Worm (Caenorhabditis elegans) whole organism, L2 larva: ENCODE results near the gene F23D12.2.

Experiments
- C34F6.9 ChIP-seq: fragments of 150-350 bp; optimal IDR thresholded peaks from 2 replicates; lab custom pipeline; 2014; ENCODE audit warnings: missing biosample characterization, missing genetic modification characterization
- F13H6.1 ChIP-seq: sonication (generic microtip); optimal IDR thresholded peaks from 2 replicates; lab custom pipeline; 2016; ENCODE audit warnings: missing genetic modification characterization, missing compliant biosample characterization
- Y55F3AM.14 ChIP-seq: fragments of 200-800 bp; sonication (Bioruptor generic); optimal IDR thresholded peaks from 2 replicates; lab custom pipeline; 2018; ENCODE audit warnings: mild to moderate bottlenecking, missing genetic modification characterization, missing compliant biosample characterization
- ZK546.5 ChIP-seq: sonication (generic microtip); optimal IDR thresholded peaks from 2 replicates; lab custom pipeline; 2017; ENCODE audit warnings: missing biosample characterization, missing genetic modification characterization
- alr-1 ChIP-seq: fragments of 150-350 bp; optimal IDR thresholded peaks from 2 replicates; lab custom pipeline; 2014; ENCODE audit warnings: missing biosample characterization, missing genetic modification characterization
- ama-1 ChIP-seq: fragments of 150-350 bp; optimal IDR thresholded peaks from 2 replicates; lab custom pipeline; 2018; ENCODE audit warnings: inconsistent platforms
- blmp-1 ChIP-seq: sonication (generic microtip); optimal IDR thresholded peaks from 2 replicates; lab custom pipeline; 2017; ENCODE audit warnings: missing genetic modification characterization, mild to moderate bottlenecking, missing compliant biosample characterization, antibody characterized with exemption, moderate library complexity; ENCODE audit not compliant: insufficient read depth
- ceh-16 ChIP-seq: fragments of 150-350 bp; optimal IDR thresholded peaks from 2 replicates; lab custom pipeline; 2014; ENCODE audit warnings: missing biosample characterization, missing genetic modification characterization
- crh-2 ChIP-seq: sonication (generic microtip); optimal IDR thresholded peaks from 2 replicates; lab custom pipeline; 2017; ENCODE audit warnings: missing biosample characterization, missing genetic modification characterization
- dmd-4 ChIP-seq: sonication (generic microtip); optimal IDR thresholded peaks from 2 replicates; lab custom pipeline; 2017; ENCODE audit warnings: missing biosample characterization, missing genetic modification characterization
- egl-27 ChIP-seq: sonication (generic microtip); optimal IDR thresholded peaks from 3 replicates; lab custom pipeline; 2017; ENCODE audit warnings: missing biosample characterization, missing genetic modification reagents, missing genetic modification characterization
- elt-3 ChIP-seq: sonication (generic microtip); optimal IDR thresholded peaks from 2 replicates; lab custom pipeline; 2017; ENCODE audit warnings: missing biosample characterization, missing genetic modification characterization
- lin-11 ChIP-seq: fragments of 150-350 bp; sonication (generic microtip); optimal IDR thresholded peaks from 2 replicates; lab custom pipeline; 2014; ENCODE audit warnings: missing biosample characterization, missing genetic modification characterization, inconsistent platforms, mixed read lengths
- lin-13 ChIP-seq: fragments of 150-350 bp; optimal IDR thresholded peaks from 2 replicates; lab custom pipeline; 2014; ENCODE audit warnings: missing biosample characterization, missing genetic modification reagents, missing genetic modification characterization
- lin-39 ChIP-seq: fragments of 150-350 bp; optimal IDR thresholded peaks from 2 replicates; lab custom pipeline; 2014; ENCODE audit warnings: missing biosample characterization, missing genetic modification reagents, missing genetic modification characterization
- mab-5 ChIP-seq: fragments of 150-350 bp; optimal IDR thresholded peaks from 2 replicates; lab custom pipeline; 2014; ENCODE audit warnings: missing biosample characterization, missing genetic modification characterization
- mdl-1 ChIP-seq, 2 experiments: fragments of 150-350 bp in 1 of 2; sonication (generic microtip) in 1 of 2; optimal IDR thresholded peaks; 2 replicates each; lab custom pipeline; 2017; ENCODE audit warnings: missing biosample characterization in 2 of 2, missing genetic modification characterization in 2 of 2
- nhr-11 ChIP-seq: fragments of 150-350 bp; optimal IDR thresholded peaks from 2 replicates; lab custom pipeline; 2014; ENCODE audit warnings: missing biosample characterization, missing genetic modification characterization
- nhr-21 ChIP-seq: fragments of 150-350 bp; optimal IDR thresholded peaks from 2 replicates; lab custom pipeline; 2014; ENCODE audit warnings: missing biosample characterization, missing genetic modification characterization
- nhr-23 ChIP-seq: fragments of 150-350 bp; optimal IDR thresholded peaks from 2 replicates; lab custom pipeline; 2014; ENCODE audit warnings: missing biosample characterization, missing genetic modification reagents, missing genetic modification characterization
- nhr-25 ChIP-seq: fragments of 150-350 bp; sonication (generic microtip); optimal IDR thresholded peaks from 3 replicates; lab custom pipeline; 2014; ENCODE audit warnings: missing biosample characterization, missing genetic modification characterization
- nhr-6 ChIP-seq: fragments of 150-350 bp; optimal IDR thresholded peaks from 2 replicates; lab custom pipeline; 2014; ENCODE audit warnings: missing biosample characterization, missing genetic modification characterization
- peb-1 ChIP-seq: fragments of 150-350 bp; optimal IDR thresholded peaks from 2 replicates; lab custom pipeline; 2014; ENCODE audit warnings: missing biosample characterization, missing genetic modification characterization
- sem-4 ChIP-seq: fragments of 150-350 bp; optimal IDR thresholded peaks from 2 replicates; lab custom pipeline; 2014; ENCODE audit warnings: missing biosample characterization, missing genetic modification reagents, missing genetic modification characterization
- skn-1 ChIP-seq: sonication (generic microtip); optimal IDR thresholded peaks from 2 replicates; lab custom pipeline; 2017; ENCODE audit warnings: missing biosample characterization, missing genetic modification characterization
- sma-3 ChIP-seq: sonication (generic microtip); optimal IDR thresholded peaks from 2 replicates; lab custom pipeline; 2016; ENCODE audit warnings: missing genetic modification reagents, missing genetic modification characterization, missing compliant biosample characterization
- snpc-4 ChIP-seq: fragments of 150-350 bp; optimal IDR thresholded peaks from 2 replicates; lab custom pipeline; 2014; ENCODE audit warnings: missing biosample characterization, missing genetic modification characterization
- unc-39 ChIP-seq: fragments of 150-350 bp; optimal IDR thresholded peaks from 2 replicates; lab custom pipeline; 2014; ENCODE audit warnings: missing biosample characterization, missing genetic modification characterization
- unc-55 ChIP-seq: fragments of 150-350 bp; sonication (generic microtip); optimal IDR thresholded peaks from 3 replicates; lab custom pipeline; 2014; ENCODE audit warnings: missing biosample characterization, missing genetic modification reagents, missing genetic modification characterization
- zag-1 ChIP-seq: fragments of 150-350 bp; optimal IDR thresholded peaks from 2 replicates; lab custom pipeline; 2014; ENCODE audit warnings: missing biosample characterization, missing genetic modification characterization
- ztf-11 ChIP-seq: sonication (generic microtip); optimal IDR thresholded peaks from 2 replicates; lab custom pipeline; 2017; ENCODE audit warnings: missing biosample characterization, missing genetic modification characterization
- ztf-4 ChIP-seq: fragments of 150-350 bp; optimal IDR thresholded peaks from 2 replicates; lab custom pipeline; 2014; ENCODE audit warnings: missing biosample characterization, missing genetic modification characterization

F23D12.2 gene

DNA sequence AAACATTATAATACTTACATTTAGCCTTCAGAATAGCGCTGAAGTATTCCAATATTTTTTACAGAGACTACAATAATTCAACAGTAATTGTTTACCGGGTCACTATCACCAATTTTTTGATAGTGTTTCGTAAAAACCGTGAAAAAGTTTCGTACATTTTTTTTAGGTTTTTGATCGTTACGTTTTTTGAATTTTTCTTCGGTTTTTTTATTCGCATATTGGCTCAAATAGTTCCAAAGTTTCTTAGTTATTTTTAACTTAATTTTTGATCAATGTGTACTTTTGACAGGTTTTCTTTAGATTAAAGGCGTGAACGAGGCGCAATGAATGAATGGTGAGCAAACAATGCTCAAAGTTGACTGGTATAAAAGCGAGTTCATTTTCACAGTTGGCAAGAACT is 1.7 kb upstream of the F23D12.2 start, which contains the start of gene fipr-3:
fipr-3 (plus strand) TSS at position 301 of the 400 bp plus-strand sequence.
- no peak for TF ChIP-seq mab-5 (tag; lab: Kevin White, UChicago)
- no peak for TF ChIP-seq blmp-1 (tag; lab: Kevin White, UChicago)
- TF ChIP-seq lin-11 (tag; lab: Kevin White, UChicago): no peak
- TF ChIP-seq peb-1 (tag; lab: Kevin White, UChicago): no peak
- no peak for TF ChIP-seq unc-55 (GFP tag; lab: Kevin White, UChicago)

DNA sequence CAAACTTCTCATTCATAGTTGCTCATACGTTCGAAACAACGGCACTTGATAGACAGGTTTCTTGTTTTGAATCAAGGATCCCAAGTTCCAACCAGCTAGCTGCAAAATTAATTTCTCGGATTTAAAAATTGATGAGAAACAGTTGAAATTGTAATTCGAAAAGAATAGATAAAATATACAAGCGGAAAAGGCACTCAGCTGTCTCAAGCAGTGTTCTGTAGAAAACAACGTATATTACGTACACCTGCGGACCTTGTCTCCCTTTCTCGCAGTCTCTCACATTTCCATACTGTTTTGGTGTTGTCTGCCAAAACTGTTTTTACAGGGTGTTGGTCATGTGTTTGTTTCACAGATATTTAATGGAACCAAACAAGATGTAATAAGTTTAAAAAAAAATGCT is 5.7 kb downstream of the F23D12.2 start, which contains the start of gene F23D12.10:
F23D12.10 (minus strand) TSS at position 101 of the 400 bp plus-strand sequence.
- TF ChIP-seq nhr-21 (tag; lab: Kevin White, UChicago) (no peak), crh-2 (tag; lab: Kevin White, UChicago) (no peak), snpc-4 (tag; lab: Kevin White, UChicago) (no peak), peb-1 (tag; lab: Kevin White, UChicago) (no peak), nhr-25 (tag; lab: Kevin White, UChicago) (no peak), unc-39 (tag; lab: Kevin White, UChicago) (no peak), nhr-11 (tag; lab: Kevin White, UChicago) (no peak), lin-39 (tag; lab: Kevin White, UChicago) (no peak), ZK546.5 (tag; lab: Kevin White, UChicago) (no peak), lin-11 (tag; lab: Kevin White, UChicago) (no peak), sem-4 (tag; lab: Kevin White, UChicago) (no peak), ztf-11 (tag; lab: Kevin White, UChicago) (no peak), Y55F3AM.14 (no peak)

DNA sequence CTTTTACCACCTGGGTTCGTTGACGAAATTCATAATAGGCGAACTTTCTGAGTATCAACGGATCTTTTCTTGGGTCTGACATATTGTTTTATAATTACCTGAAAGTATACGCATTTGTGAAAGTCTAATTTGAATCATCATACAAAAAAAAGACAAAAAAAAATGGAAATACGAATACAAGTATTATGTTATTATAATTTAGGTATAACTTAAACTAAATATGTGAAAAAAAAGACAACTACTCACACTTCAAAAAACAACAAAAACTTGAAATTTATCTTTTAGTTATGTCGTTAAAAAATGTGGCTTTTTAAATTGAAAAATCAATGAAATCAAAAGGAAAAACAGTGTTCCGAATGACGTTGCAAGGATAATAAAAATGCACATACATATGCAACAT is 8.6 kb downstream of the F23D12.2 start, which contains the start of gene fbxa-179:
fbxa-179 (minus strand) TSS at position 101 of the 400 bp plus-strand sequence.
- TF ChIP-seq ama-1 (lab: Kevin White, UChicago): no peak
- TF ChIP-seq zag-1 (tag; lab: Kevin White, UChicago): no peak

DNA sequence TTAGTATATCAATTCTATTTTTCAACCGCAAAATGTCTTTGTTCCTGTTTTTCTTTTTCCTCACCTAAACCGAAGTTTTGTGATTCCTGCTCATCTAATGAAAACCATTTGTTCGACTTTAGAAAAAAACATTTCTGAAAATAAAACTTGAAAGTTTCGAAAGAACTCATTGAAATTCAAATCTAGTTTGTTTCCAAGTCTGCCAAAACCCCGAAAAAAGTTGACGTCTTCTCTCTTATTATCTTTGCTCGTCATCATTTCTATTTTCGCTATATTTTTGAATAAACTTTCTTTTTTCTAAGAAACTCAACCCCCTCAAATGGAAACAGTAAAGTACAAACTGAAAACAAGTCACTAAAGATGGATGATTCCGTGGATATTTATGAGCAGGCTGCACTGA is 15.6 kb downstream of the F23D12.2 start, which contains the start of gene frpr-17:
frpr-17 (plus strand) TSS at position 301 of the 400 bp plus-strand sequence.
- TF ChIP-seq egl-27 (tag; lab: Kevin White, UChicago) (no peak), sma-3 (no peak), mdl-1 (tag; optimal IDR thresholded peaks at IDR 0.05; lab: Kevin White, UChicago) (no peak), nhr-11 (tag; lab: Kevin White, UChicago) (no peak), nhr-23 (tag; lab: Kevin White, UChicago) (no peak), lin-11 (tag; lab: Kevin White, UChicago) (no peak), lin-13 (GFP tag; lab: Kevin White, UChicago) (no peak), crh-2 (tag; lab: Kevin White, UChicago) (no peak), alr-1 (no peak), ztf-11 (tag; lab: Kevin White, UChicago) (no peak), ceh-16 (tag; lab: Kevin White, UChicago) (no peak), nhr-6 (tag; lab: Kevin White, UChicago) (no peak), elt-3 (no peak)

DNA sequence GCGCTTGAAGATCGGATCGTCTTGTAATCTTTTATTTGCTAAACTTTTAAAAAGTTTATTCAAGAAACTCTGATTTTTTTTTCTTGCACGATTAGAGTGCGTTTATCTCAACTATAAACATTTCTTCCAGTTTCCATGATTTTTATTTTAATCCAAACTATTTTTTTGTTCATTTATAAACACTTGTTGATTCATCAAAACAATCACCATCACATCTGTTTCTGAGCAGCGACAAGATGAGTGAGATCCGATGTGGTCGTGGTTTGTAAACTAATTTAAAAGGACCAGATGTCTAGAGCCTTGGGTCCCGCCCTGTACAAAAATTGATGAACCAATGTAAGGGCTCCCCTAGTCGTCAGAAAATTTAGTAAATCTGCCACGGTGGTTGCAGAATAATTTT is 20.1 kb downstream of the F23D12.2 start:
- TF ChIP-seq ZK546.5 (tag; lab: Kevin White, UChicago) (no peak), unc-55 (GFP tag; lab: Kevin White, UChicago) (peak; percentile 3)

DNA sequence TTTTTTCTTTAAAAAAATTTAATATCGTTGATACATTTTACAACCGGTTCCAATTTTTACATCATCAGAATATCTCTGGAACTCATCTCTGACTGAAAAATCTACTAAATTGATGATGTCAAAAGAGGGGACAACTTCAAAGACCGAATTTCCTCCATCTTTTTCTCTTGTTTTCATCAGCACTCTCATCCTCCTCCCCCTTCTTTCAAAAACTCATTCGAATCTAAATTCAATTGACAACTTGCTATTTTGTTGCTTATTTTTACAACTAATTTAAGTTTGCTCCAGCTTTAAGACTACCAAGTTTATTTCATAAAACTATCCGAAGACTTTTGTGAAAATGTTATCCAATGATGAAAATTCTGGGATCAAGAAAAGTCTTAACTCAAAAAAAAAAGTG is 22.3 kb downstream of the F23D12.2 start:
- TF ChIP-seq nhr-25 (tag; lab: Kevin White, UChicago) (no peak), C34F6.9 (no peak), sem-4 (tag; lab: Kevin White, UChicago) (no peak), zag-1 (tag; lab: Kevin White, UChicago) (no peak), lin-39 (tag; lab: Kevin White, UChicago) (no peak), lin-11 (tag; lab: Kevin White, UChicago) (no peak), F13H6.1 (tag; lab: Kevin White, UChicago) (no peak), dmd-4 (no peak), egl-27 (tag; lab: Kevin White, UChicago) (no peak), ztf-4 (tag; lab: Kevin White, UChicago) (no peak), skn-1 (no peak), blmp-1 (tag; lab: Kevin White, UChicago) (no peak)
